Fruit fly (Drosophila melanogaster) whole organism, embryonic: ENCODE results near the gene CG3434.

ENCODE experiments used
- Adf1 ChIP-seq: fragments of 200-800 bp; sonication (Bioruptor generic); IDR thresholded peaks from 2 replicates; pipeline ENCODE4 v1.3.6; 2022; ENCODE audit warnings: missing biosample characterization, missing genetic modification characterization
- CG10654 ChIP-seq: fragments of 200-800 bp; sonication (Bioruptor generic); optimal IDR thresholded peaks from 2 replicates; lab custom pipeline; 2016; ENCODE audit warnings: missing biosample characterization, missing genetic modification characterization
- CG11695 ChIP-seq: fragments of 200-800 bp; sonication (Bioruptor generic); IDR thresholded peaks from 3 replicates; pipeline ENCODE4 v1.3.6; 2022; ENCODE audit warnings: missing biosample characterization, missing genetic modification characterization
- CG12744 ChIP-seq: fragments of 200-800 bp; sonication (Bioruptor generic); optimal IDR thresholded peaks from 2 replicates; lab custom pipeline; 2016; ENCODE audit warnings: missing biosample characterization, missing genetic modification characterization
- CG13624 ChIP-seq: fragments of 200-800 bp; sonication (Bioruptor generic); optimal IDR thresholded peaks from 2 replicates; lab custom pipeline; 2016; ENCODE audit warnings: missing biosample characterization, missing genetic modification characterization
- CG15479 ChIP-seq: fragments of 200-800 bp; sonication (Bioruptor generic); optimal IDR thresholded peaks from 3 replicates; lab custom pipeline; 2019; ENCODE audit warnings: missing biosample characterization, mild to moderate bottlenecking, missing genetic modification characterization, moderate library complexity
- CG2712 ChIP-seq: fragments of 200-800 bp; optimal IDR thresholded peaks from 3 replicates; lab custom pipeline; 2019; ENCODE audit warnings: missing biosample characterization, mild to moderate bottlenecking, missing genetic modification characterization, moderate library complexity
- CG2875 ChIP-seq: fragments of 200-800 bp; sonication (Bioruptor generic); optimal IDR thresholded peaks from 2 replicates; lab custom pipeline; 2017; ENCODE audit warnings: missing biosample characterization, mild to moderate bottlenecking, missing genetic modification characterization, missing genetic modification reagents
- CG31388 ChIP-seq: fragments of 200-800 bp; sonication (Bioruptor generic); optimal IDR thresholded peaks from 2 replicates; lab custom pipeline; 2016; ENCODE audit warnings: missing biosample characterization, missing genetic modification characterization
- CG32772 ChIP-seq: fragments of 200-800 bp; sonication (Bioruptor generic); IDR thresholded peaks from 2 replicates; pipeline ENCODE4 v1.3.6; 2022; ENCODE audit warnings: missing biosample characterization, missing genetic modification characterization
- CG43689 ChIP-seq: fragments of 200-800 bp; sonication (Bioruptor generic); IDR thresholded peaks from 2 replicates; pipeline ENCODE4 v1.3.6; 2022; ENCODE audit warnings: missing biosample characterization, missing genetic modification characterization
- CG8478 ChIP-seq: fragments of >200 bp; optimal IDR thresholded peaks from 2 replicates; lab custom pipeline; 2018
- CG9215 ChIP-seq: fragments of 200-800 bp; sonication (Bioruptor generic); IDR thresholded peaks from 2 replicates; pipeline ENCODE4 v1.3.6; 2022; ENCODE audit warnings: missing biosample characterization, missing genetic modification characterization
- D ChIP-seq, 2 experiments: fragments of 200-800 bp in 1 of 2; fragments of >200 bp in 1 of 2; sonication (Bioruptor generic) in 1 of 2; optimal IDR thresholded peaks; 2 replicates in 1 of 2; 3 replicates in 1 of 2; lab custom pipeline; 2017; ENCODE audit warnings: mild to moderate bottlenecking in 1 of 2, missing biosample characterization in 1 of 2, missing genetic modification characterization in 1 of 2, missing genetic modification reagents in 1 of 2
- Dad ChIP-seq: fragments of 200-800 bp; sonication (Bioruptor generic); optimal IDR thresholded peaks from 3 replicates; lab custom pipeline; 2016; ENCODE audit warnings: missing biosample characterization, missing genetic modification characterization
- Dll ChIP-seq: fragments of 200-800 bp; sonication (Bioruptor generic); IDR thresholded peaks from 4 replicates; pipeline ENCODE4 v1.3.6; 2022; ENCODE audit warnings: missing biosample characterization, missing genetic modification characterization; ENCODE audit not compliant: partially characterized antibody
- Doc2 ChIP-seq: fragments of 200-800 bp; sonication (Bioruptor generic); IDR thresholded peaks from 2 replicates; pipeline ENCODE4 v1.3.6; 2022; ENCODE audit warnings: missing biosample characterization, missing genetic modification characterization
- Ets65A ChIP-seq: fragments of 200-800 bp; sonication (Bioruptor generic); peaks from one replicate; lab custom pipeline; 2016; ENCODE audit warnings: missing biosample characterization, missing genetic modification characterization
- Fer1 ChIP-seq: fragments of 200-800 bp; sonication (Bioruptor generic); optimal IDR thresholded peaks from 2 replicates; lab custom pipeline; 2017; ENCODE audit warnings: missing biosample characterization, mild to moderate bottlenecking, missing genetic modification characterization
- Hey ChIP-seq: fragments of 200-800 bp; sonication (Bioruptor generic); optimal IDR thresholded peaks from 3 replicates; lab custom pipeline; 2018; ENCODE audit warnings: missing biosample characterization, mild to moderate bottlenecking, missing genetic modification characterization
- Kr ChIP-seq: fragments of 200-800 bp; sonication (Bioruptor generic); optimal IDR thresholded peaks from 2 replicates; lab custom pipeline; 2017; ENCODE audit warnings: missing biosample characterization, mild to moderate bottlenecking, missing genetic modification characterization
- Opbp ChIP-seq: fragments of 200-800 bp; sonication (Bioruptor generic); IDR thresholded peaks from 3 replicates; pipeline ENCODE4 v1.3.6; 2022; ENCODE audit warnings: missing biosample characterization, missing genetic modification characterization; ENCODE audit not compliant: partially characterized antibody
- TFAM ChIP-seq: fragments of 200-800 bp; sonication (Bioruptor generic); optimal IDR thresholded peaks from 2 replicates; lab custom pipeline; 2017; ENCODE audit warnings: missing biosample characterization, missing genetic modification characterization, inconsistent platforms
- ato ChIP-seq: fragments of 200-800 bp; sonication (Bioruptor generic); IDR thresholded peaks from 2 replicates; pipeline ENCODE4 v1.3.6; 2022; ENCODE audit warnings: missing biosample characterization, missing genetic modification characterization; ENCODE audit not compliant: partially characterized antibody
- bowl ChIP-seq: fragments of 200-800 bp; sonication (Bioruptor generic); IDR thresholded peaks from 2 replicates; pipeline ENCODE4 v1.3.6; 2022; ENCODE audit warnings: missing biosample characterization, missing genetic modification characterization
- cad ChIP-seq: fragments of >200 bp; optimal IDR thresholded peaks from 2 replicates; lab custom pipeline; 2017; ENCODE audit warnings: missing biosample characterization, missing genetic modification characterization
- dysf ChIP-seq: fragments of 200-800 bp; sonication (Bioruptor generic); IDR thresholded peaks from 3 replicates; pipeline ENCODE4 v1.3.6; 2022; ENCODE audit warnings: missing biosample characterization, missing genetic modification characterization
- esg ChIP-seq: fragments of 200-800 bp; sonication (Bioruptor generic); conservative IDR thresholded peaks from 2 replicates; pipeline ENCODE4 v1.3.6; 2022; ENCODE audit warnings: missing biosample characterization, missing genetic modification characterization
- fu2 ChIP-seq: fragments of 200-800 bp; sonication (Bioruptor generic); optimal IDR thresholded peaks from 2 replicates; lab custom pipeline; 2016; ENCODE audit warnings: missing biosample characterization, missing genetic modification characterization
- jing ChIP-seq: fragments of 200-800 bp; sonication (Bioruptor generic); optimal IDR thresholded peaks from 2 replicates; lab custom pipeline; 2018; ENCODE audit warnings: missing biosample characterization, mild to moderate bottlenecking, missing genetic modification characterization
- luna ChIP-seq: fragments of 200-800 bp; sonication (Bioruptor generic); optimal IDR thresholded peaks from 2 replicates; lab custom pipeline; 2016; ENCODE audit warnings: missing biosample characterization, missing genetic modification characterization
- pros ChIP-seq: fragments of 200-800 bp; sonication (Bioruptor generic); optimal IDR thresholded peaks from 3 replicates; lab custom pipeline; 2019; ENCODE audit warnings: missing biosample characterization, mild to moderate bottlenecking, missing genetic modification characterization, moderate library complexity
- sc ChIP-seq, 3 experiments: fragments of >200 bp in 2 of 3; fragments of 200-800 bp in 1 of 3; sonication (Bioruptor generic) in 1 of 3; optimal IDR thresholded peaks; 2 replicates in 2 of 3; 3 replicates in 1 of 3; lab custom pipeline; 2017; ENCODE audit warnings: mild to moderate bottlenecking in 1 of 3, missing biosample characterization in 1 of 3, missing genetic modification characterization in 1 of 3, missing genetic modification reagents in 1 of 3
- toy ChIP-seq: fragments of 200-800 bp; sonication (Bioruptor generic); IDR thresholded peaks from 2 replicates; pipeline ENCODE4 v1.3.6; 2022; ENCODE audit warnings: missing biosample characterization, missing genetic modification characterization
- twi ChIP-seq: fragments of 200-800 bp; optimal IDR thresholded peaks from 2 replicates; lab custom pipeline; 2019; ENCODE audit warnings: missing biosample characterization, mild to moderate bottlenecking, missing genetic modification characterization, moderate library complexity
- unpg ChIP-seq: fragments of 200-800 bp; sonication (Bioruptor generic); optimal IDR thresholded peaks from 3 replicates; lab custom pipeline; 2018; ENCODE audit warnings: missing biosample characterization, mild to moderate bottlenecking, missing genetic modification characterization, moderate library complexity
- zen ChIP-seq: fragments of 200-800 bp; sonication (Bioruptor generic); optimal IDR thresholded peaks from 3 replicates; lab custom pipeline; 2018; ENCODE audit warnings: missing biosample characterization, mild to moderate bottlenecking, missing genetic modification characterization, moderate library complexity
- zfh1 ChIP-seq: fragments of 200-800 bp; sonication (Bioruptor generic); IDR thresholded peaks from 3 replicates; pipeline ENCODE4 v1.3.6; 2022; ENCODE audit warnings: missing biosample characterization, missing genetic modification characterization

Gene CG3434

DNA sequence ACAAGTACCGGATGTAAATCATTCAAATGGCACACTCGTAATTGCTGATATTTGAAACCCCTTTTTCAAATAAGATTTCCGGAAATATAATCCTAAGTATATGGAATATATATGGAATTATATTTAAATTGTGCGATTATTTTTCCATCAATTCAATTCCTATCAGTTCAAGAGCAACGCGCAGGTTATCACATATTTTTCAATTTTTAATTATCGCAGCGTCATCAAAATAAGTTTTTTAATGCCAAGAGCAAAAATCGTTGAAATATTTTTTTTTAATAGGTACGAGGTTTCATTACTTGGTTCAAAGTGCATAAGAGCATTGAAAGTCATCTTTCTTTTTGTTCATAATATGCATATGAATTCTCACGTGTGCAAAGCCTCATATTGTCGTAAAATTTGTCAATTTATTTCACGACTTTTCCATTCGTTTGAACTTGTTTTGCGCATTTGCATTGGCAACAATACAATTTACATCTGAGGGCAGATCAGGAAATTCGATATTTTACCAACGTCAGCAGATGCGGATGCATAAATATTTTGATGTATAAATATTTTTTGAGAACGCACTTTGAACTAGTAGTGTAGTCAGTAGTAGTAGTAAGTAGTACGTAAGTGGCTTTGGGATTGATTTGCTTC lies 37.5 kb upstream of the CG3434 start:
- TF ChIP-seq ato (GFP tag; lab: Robert Waterston, UW) (no peak), zfh1 (GFP tag; lab: Robert Waterston, UW) (no peak), TFAM (no peak), esg (GFP tag; lab: Robert Waterston, UW) (no peak), CG43689 (no peak), Opbp (no peak), unpg (GFP tag; lab: Kevin White, UChicago) (no peak), Doc2 (GFP tag; lab: Robert Waterston, UW) (no peak), CG9215 (GFP tag; lab: Robert Waterston, UW) (no peak), dysf (GFP tag; lab: Robert Waterston, UW) (no peak), CG11695 (GFP tag; lab: Robert Waterston, UW) (no peak), toy (no peak)

DNA sequence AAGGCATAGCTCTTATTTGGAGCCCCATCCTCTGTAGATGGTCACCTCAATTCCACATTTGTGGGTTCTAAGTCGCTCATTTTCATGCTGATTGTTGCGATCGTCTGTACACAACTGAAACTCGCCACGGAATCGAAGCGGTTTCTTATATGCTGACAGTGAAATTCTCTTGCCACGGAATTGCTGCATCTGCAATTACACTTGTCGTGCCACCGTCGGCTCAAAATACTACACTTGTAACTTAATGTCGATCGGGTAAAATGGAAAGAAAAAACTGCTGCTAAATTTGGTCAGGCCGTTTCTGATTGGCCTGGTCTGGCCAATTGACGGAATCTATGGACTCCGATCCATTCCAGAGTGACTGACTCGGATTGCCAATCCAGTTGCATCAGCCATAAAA lies 36.6 kb upstream of the CG3434 start:
- TF ChIP-seq CG2875 = no peak
- TF ChIP-seq Ets65A = peak; percentile 32
- no peak for TF ChIP-seq CG15479 (GFP tag; lab: Kevin White, UChicago)
- TF ChIP-seq cad (GFP tag; lab: Kevin White, UChicago) = peak; percentile 32

DNA sequence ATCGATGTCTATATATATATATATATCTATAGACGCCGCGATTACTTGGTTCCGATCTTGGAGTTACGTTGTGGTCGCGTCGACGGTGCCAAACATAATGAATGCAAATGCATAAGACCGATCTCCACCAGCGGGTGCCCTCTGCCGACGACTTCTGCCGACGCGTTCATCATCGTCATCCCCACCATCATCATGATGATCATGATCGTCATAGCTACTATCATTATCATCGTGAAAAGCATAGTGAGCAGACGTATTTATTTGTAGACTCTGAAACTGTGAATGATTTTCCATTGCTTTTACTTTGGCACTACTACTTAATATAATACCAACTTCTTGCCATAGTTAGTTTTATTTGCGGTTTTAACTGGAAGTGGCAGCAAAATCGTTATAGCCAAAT lies 31.5 kb upstream of the CG3434 start, which contains the start of gene CG32037:
Gene CG32037, minus strand, starts transcription at position 101 of the 400 bp plus-strand sequence.
- 0 out of 4 replicates have a peak, but pooled peaks have one; percentile 3 for TF ChIP-seq Dll
- no peak for TF ChIP-seq CG2712 (tag; lab: Kevin White, UChicago)

DNA sequence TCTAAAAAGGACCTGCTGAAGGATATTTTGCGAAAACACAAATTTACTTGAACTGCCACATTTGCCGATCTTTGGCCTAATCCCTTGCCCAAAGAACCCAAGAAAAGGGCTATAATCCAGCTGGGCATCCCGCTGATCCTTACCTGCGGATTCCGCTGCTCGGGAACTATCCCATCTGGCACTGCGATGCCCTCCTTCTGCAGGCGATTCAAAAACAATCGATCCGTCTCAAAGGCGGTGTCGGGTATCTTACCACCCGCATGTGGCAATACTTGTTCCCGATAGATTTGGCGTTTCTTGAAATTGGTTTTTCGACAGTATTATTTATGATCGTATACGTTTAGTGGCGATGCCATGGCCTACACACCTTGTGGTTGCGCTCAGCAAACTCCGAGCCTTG lies 30.7 kb upstream of the CG3434 start:
- TF ChIP-seq Adf1 (no peak), CG15479 (GFP tag; lab: Kevin White, UChicago) (peak; percentile 57), Hey (tag; lab: Kevin White, UChicago) (no peak), luna (GFP tag; lab: Kevin White, UChicago) (no peak), CG32772 (no peak), fu2 (GFP tag; lab: Kevin White, UChicago) (no peak), CG8478 (lab: Kevin White, UChicago) (no peak), CG31388 (GFP tag; lab: Kevin White, UChicago) (no peak), sc (optimal IDR thresholded peaks at IDR 0.05; lab: Kevin White, UChicago) (no peak), sc (GFP tag; optimal IDR thresholded peaks at IDR 0.05; lab: Kevin White, UChicago) (no peak), Dad (no peak), bowl (GFP tag; lab: Robert Waterston, UW) (no peak), Kr (GFP tag; lab: Kevin White, UChicago) (peak; percentile 69), jing (GFP tag; lab: Kevin White, UChicago) (no peak), CG13624 (GFP tag; lab: Kevin White, UChicago) (no peak), D (optimal IDR thresholded peaks at IDR 0.05; lab: Kevin White, UChicago) (peak; percentile 7), D (GFP tag; optimal IDR thresholded peaks at IDR 0.05; lab: Kevin White, UChicago) (no peak), zen (peak; percentile 67), CG10654 (GFP tag; lab: Kevin White, UChicago) (no peak), pros (GFP tag; lab: Kevin White, UChicago) (peak; percentile 55), CG12744 (GFP tag; lab: Kevin White, UChicago) (no peak), Fer1 (GFP tag; lab: Kevin White, UChicago) (no peak), twi (tag; lab: Kevin White, UChicago) (peak; percentile 89)
- TF ChIP-seq, all 482 proteins: peak for 6
